Fruit fly (Drosophila melanogaster) Kc167 (cell line): Measurements from ENCODE around the gene ps.

ENCODE experiments used
- h ChIP-seq: fragments of >200 bp; optimal IDR thresholded peaks from 3 replicates; lab custom pipeline; 2018; ENCODE audit warnings: missing external identifiers
- insv ChIP-seq: fragments of >200 bp; optimal IDR thresholded peaks from 3 replicates; lab custom pipeline; 2018; ENCODE audit warnings: missing external identifiers
- psq ChIP-seq: fragments of >200 bp; optimal IDR thresholded peaks from 2 replicates; lab custom pipeline; 2017; ENCODE audit warnings: missing external identifiers

dm6 chr3R:9441134-9441533 lies 23.4 kb downstream of the ps start:
- TF ChIP-seq insv (no peak), psq (lab: Kevin White, UChicago) (no peak), h (no peak)
